Worm (Caenorhabditis elegans) whole organism, L1 larva: Measurements from ENCODE around the gene T22F7.3.

Experiments
- C16A3.4 ChIP-seq: fragments of 150-350 bp; optimal IDR thresholded peaks from 2 replicates; lab custom pipeline; 2014; ENCODE audit warnings: missing biosample characterization, missing genetic modification characterization
- Y116A8C.19 ChIP-seq: sonication (generic microtip); optimal IDR thresholded peaks from 2 replicates; lab custom pipeline; 2016; ENCODE audit warnings: missing compliant biosample characterization, missing genetic modification characterization, borderline replicate concordance
- aha-1 ChIP-seq: fragments of 150-350 bp; optimal IDR thresholded peaks from 2 replicates; lab custom pipeline; 2014; ENCODE audit warnings: missing biosample characterization, missing genetic modification characterization
- ama-1 ChIP-seq: fragments of 150-350 bp; optimal IDR thresholded peaks from 2 replicates; lab custom pipeline; 2014
- ceh-82 ChIP-seq, 3 experiments: fragments of 150-350 bp in 1 of 3; sonication (generic microtip) in 2 of 3; optimal IDR thresholded peaks; 2 replicates each; lab custom pipeline; 2014 to 2017; ENCODE audit warnings: missing biosample characterization in 3 of 3, missing genetic modification characterization in 3 of 3
- ceh-90 ChIP-seq: sonication (generic microtip); optimal IDR thresholded peaks from 2 replicates; lab custom pipeline; 2016; ENCODE audit warnings: missing genetic modification characterization, missing compliant biosample characterization
- dsc-1 ChIP-seq: sonication (generic microtip); optimal IDR thresholded peaks from 2 replicates; lab custom pipeline; 2016; ENCODE audit warnings: mild to moderate bottlenecking, missing genetic modification characterization, missing compliant biosample characterization
- efl-1 ChIP-seq, 4 experiments: fragments of 150-350 bp; optimal IDR thresholded peaks in 3 of 4; peaks in 1 of 4; 1 replicate in 1 of 4; 2 replicates in 3 of 4; lab custom pipeline; 2014; ENCODE audit warnings: missing biosample characterization in 2 of 4, missing genetic modification characterization in 2 of 4, missing genetic modification reagents in 2 of 4
- egl-13 ChIP-seq: sonication (generic microtip); optimal IDR thresholded peaks from 2 replicates; lab custom pipeline; 2016; ENCODE audit warnings: missing genotype, missing genetic modification reagents, missing genetic modification characterization, missing compliant biosample characterization
- ets-5 ChIP-seq: fragments of 200-800 bp; sonication (Bioruptor generic); IDR thresholded peaks from 2 replicates; pipeline ENCODE4 v1.3.6; 2022; ENCODE audit warnings: missing genetic modification characterization, missing compliant biosample characterization
- fkh-8 ChIP-seq: sonication (generic microtip); optimal IDR thresholded peaks from 2 replicates; lab custom pipeline; 2016; ENCODE audit warnings: mild to moderate bottlenecking, missing genetic modification characterization, missing compliant biosample characterization
- fos-1 ChIP-seq: fragments of 150-350 bp; optimal IDR thresholded peaks from 2 replicates; lab custom pipeline; 2014; ENCODE audit warnings: missing biosample characterization, missing genetic modification characterization
- hlh-17 ChIP-seq: fragments of 200-800 bp; sonication (Bioruptor generic); optimal IDR thresholded peaks from 2 replicates; lab custom pipeline; 2018; ENCODE audit warnings: missing genetic modification characterization, mild to moderate bottlenecking, missing compliant biosample characterization, moderate library complexity, borderline replicate concordance
- hlh-4 ChIP-seq: sonication (generic microtip); optimal IDR thresholded peaks from 2 replicates; lab custom pipeline; 2016; ENCODE audit warnings: mild to moderate bottlenecking, missing genetic modification characterization, missing compliant biosample characterization
- hpl-2 ChIP-seq: fragments of 150-350 bp; optimal IDR thresholded peaks from 2 replicates; lab custom pipeline; 2014; ENCODE audit warnings: missing biosample characterization, missing genetic modification reagents, missing genetic modification characterization
- irx-1 ChIP-seq: sonication (generic microtip); optimal IDR thresholded peaks from 2 replicates; lab custom pipeline; 2016; ENCODE audit warnings: missing genetic modification characterization, missing compliant biosample characterization
- jun-1 ChIP-seq: fragments of 150-350 bp; optimal IDR thresholded peaks from 2 replicates; lab custom pipeline; 2014; ENCODE audit warnings: missing biosample characterization, missing genetic modification reagents, missing genetic modification characterization
- lin-14 ChIP-seq: fragments of 200-800 bp; sonication (Bioruptor generic); optimal IDR thresholded peaks from 2 replicates; lab custom pipeline; 2018; ENCODE audit warnings: mild to moderate bottlenecking, missing genetic modification characterization, moderate library complexity, missing compliant biosample characterization
- lin-15B ChIP-seq: fragments of 150-350 bp; sonication (generic microtip); optimal IDR thresholded peaks from 3 replicates; lab custom pipeline; 2014; ENCODE audit warnings: missing biosample characterization, missing genetic modification characterization
- lin-35 ChIP-seq, 2 experiments: fragments of 150-350 bp; optimal IDR thresholded peaks; 2 replicates each; lab custom pipeline; 2014; ENCODE audit warnings: missing biosample characterization in 2 of 2, missing genetic modification characterization in 2 of 2, missing genetic modification reagents in 2 of 2
- lin-39 ChIP-seq: fragments of 150-350 bp; optimal IDR thresholded peaks from 2 replicates; lab custom pipeline; 2014; ENCODE audit warnings: missing biosample characterization, missing genetic modification reagents, missing genetic modification characterization
- lsy-2 ChIP-seq, 2 experiments: fragments of 150-350 bp; optimal IDR thresholded peaks; 2 replicates each; lab custom pipeline; 2014; ENCODE audit warnings: missing biosample characterization in 2 of 2, missing genetic modification characterization in 2 of 2
- nhr-11 ChIP-seq: fragments of 150-350 bp; optimal IDR thresholded peaks from 2 replicates; lab custom pipeline; 2014; ENCODE audit warnings: missing biosample characterization, missing genetic modification characterization
- nhr-12 ChIP-seq: sonication (generic microtip); optimal IDR thresholded peaks from 2 replicates; lab custom pipeline; 2017; ENCODE audit warnings: missing biosample characterization, missing genetic modification characterization
- nhr-20 ChIP-seq: sonication (generic microtip); optimal IDR thresholded peaks from 2 replicates; lab custom pipeline; 2016; ENCODE audit warnings: mild to moderate bottlenecking, missing genetic modification characterization, missing compliant biosample characterization
- nhr-237 ChIP-seq: fragments of 150-350 bp; optimal IDR thresholded peaks from 2 replicates; lab custom pipeline; 2014; ENCODE audit warnings: missing biosample characterization, missing genetic modification characterization
- nhr-28 ChIP-seq: fragments of 150-350 bp; optimal IDR thresholded peaks from 2 replicates; lab custom pipeline; 2014; ENCODE audit warnings: missing biosample characterization, missing genetic modification characterization
- nhr-47 ChIP-seq: sonication (generic microtip); optimal IDR thresholded peaks from 2 replicates; lab custom pipeline; 2016; ENCODE audit warnings: mild to moderate bottlenecking, missing genetic modification characterization, moderate library complexity, missing compliant biosample characterization
- nhr-71 ChIP-seq: sonication (generic microtip); optimal IDR thresholded peaks from 2 replicates; lab custom pipeline; 2016; ENCODE audit warnings: mild to moderate bottlenecking, missing genetic modification characterization, moderate library complexity, missing compliant biosample characterization
- nhr-77 ChIP-seq: fragments of 150-350 bp; optimal IDR thresholded peaks from 2 replicates; lab custom pipeline; 2014; ENCODE audit warnings: missing biosample characterization, missing genetic modification characterization
- nhr-85 ChIP-seq: sonication (generic microtip); peaks from one replicate; lab custom pipeline; 2016; ENCODE audit warnings: missing genetic modification characterization, inconsistent platforms, missing compliant biosample characterization
- nhr-90 ChIP-seq: sonication (generic microtip); optimal IDR thresholded peaks from 2 replicates; lab custom pipeline; 2016; ENCODE audit warnings: mild to moderate bottlenecking, missing genetic modification characterization, missing compliant biosample characterization; ENCODE audit not compliant: poor library complexity
- pax-3 ChIP-seq: fragments of 200-800 bp; sonication (Bioruptor generic); optimal IDR thresholded peaks from 2 replicates; lab custom pipeline; 2018; ENCODE audit warnings: mild to moderate bottlenecking, missing genetic modification characterization, moderate library complexity, missing compliant biosample characterization
- pqm-1 ChIP-seq: sonication (generic microtip); optimal IDR thresholded peaks from 3 replicates; lab custom pipeline; 2017; ENCODE audit warnings: missing biosample characterization, missing genetic modification characterization
- snpc-4 ChIP-seq: fragments of 150-350 bp; optimal IDR thresholded peaks from 2 replicates; lab custom pipeline; 2014; ENCODE audit warnings: missing biosample characterization, missing genetic modification characterization
- snu-23 ChIP-seq: sonication (generic microtip); optimal IDR thresholded peaks from 2 replicates; lab custom pipeline; 2016; ENCODE audit warnings: missing genetic modification characterization, missing compliant biosample characterization
- sptf-1 ChIP-seq: fragments of 150-350 bp; optimal IDR thresholded peaks from 2 replicates; lab custom pipeline; 2014; ENCODE audit warnings: missing biosample characterization, missing genetic modification characterization
- swsn-7 ChIP-seq: sonication (generic microtip); optimal IDR thresholded peaks from 2 replicates; lab custom pipeline; 2016; ENCODE audit warnings: missing genetic modification characterization, missing compliant biosample characterization
- tbx-2 ChIP-seq: sonication (generic microtip); optimal IDR thresholded peaks from 2 replicates; lab custom pipeline; 2016; ENCODE audit warnings: missing genetic modification characterization, missing compliant biosample characterization
- tlp-1 ChIP-seq: fragments of 150-350 bp; optimal IDR thresholded peaks from 2 replicates; lab custom pipeline; 2014; ENCODE audit warnings: missing biosample characterization, missing genetic modification characterization
- unc-130 ChIP-seq: fragments of 150-350 bp; optimal IDR thresholded peaks from 2 replicates; lab custom pipeline; 2017; ENCODE audit warnings: missing biosample characterization, missing genetic modification characterization, inconsistent platforms
- unc-62 ChIP-seq: fragments of 150-350 bp; optimal IDR thresholded peaks from 2 replicates; lab custom pipeline; 2014; ENCODE audit warnings: missing biosample characterization, missing genetic modification reagents, missing genetic modification characterization
- unc-86 ChIP-seq: sonication (generic microtip); optimal IDR thresholded peaks from 2 replicates; lab custom pipeline; 2016; ENCODE audit warnings: missing genetic modification characterization, missing compliant biosample characterization
- unc-98 ChIP-seq: fragments of 200-800 bp; sonication (Bioruptor generic); IDR thresholded peaks from 2 replicates; pipeline ENCODE4 v1.3.6; 2022; ENCODE audit warnings: missing genetic modification characterization, missing compliant biosample characterization
- vab-15 ChIP-seq: sonication (generic microtip); optimal IDR thresholded peaks from 2 replicates; lab custom pipeline; 2017; ENCODE audit warnings: missing genotype, mild to moderate bottlenecking, missing genetic modification characterization, missing compliant biosample characterization
- ztf-11 ChIP-seq, 2 experiments: sonication (generic microtip); optimal IDR thresholded peaks; 2 replicates each; lab custom pipeline; 2016 to 2017; ENCODE audit warnings: missing genetic modification characterization in 2 of 2, missing biosample characterization in 1 of 2, missing compliant biosample characterization in 1 of 2

The T22F7.3 gene

ce11 chrIII:541766-542165 lies 17.9 kb upstream of the T22F7.3 start, which contains the start of gene T22F7.1:
T22F7.1 (plus strand) TSS chrIII:542066.
- TF ChIP-seq C16A3.4 (tag; lab: Kevin White, UChicago): no peak
- TF ChIP-seq tlp-1 (tag; lab: Kevin White, UChicago): no peak
- TF ChIP-seq nhr-47 (tag; lab: Kevin White, UChicago): no peak
- TF ChIP-seq nhr-77: no peak
- TF ChIP-seq lin-14 (GFP tag; lab: Kevin White, UChicago): no peak
- TF ChIP-seq ceh-82 (tag; optimal IDR thresholded peaks at IDR 0.05; lab: Kevin White, UChicago): no peak
- TF ChIP-seq hpl-2 (GFP tag; lab: Kevin White, UChicago): no peak
- TF ChIP-seq vab-15 (tag; lab: Kevin White, UChicago): no peak
- TF ChIP-seq sptf-1 (tag; lab: Kevin White, UChicago): no peak
- TF ChIP-seq unc-130: no peak

DNA sequence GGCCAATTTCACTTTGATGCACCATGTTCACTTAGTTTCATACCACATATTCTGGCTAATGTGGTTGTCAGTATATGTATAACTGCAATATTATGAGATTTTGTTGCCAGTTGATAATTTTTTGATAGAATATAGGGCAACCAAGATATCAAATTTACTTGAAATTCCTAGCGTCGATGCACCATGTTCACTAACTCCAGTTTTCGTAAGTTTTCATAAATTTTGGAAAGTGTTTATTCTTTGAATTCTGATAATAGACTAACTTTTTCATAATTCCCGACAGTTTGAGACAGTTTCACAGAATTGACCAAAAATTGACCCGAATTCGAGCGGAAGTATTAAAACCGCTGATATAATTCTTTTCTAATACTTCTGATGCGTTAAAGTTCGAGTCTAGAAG lies 13.2 kb upstream of the T22F7.3 start:
- TF ChIP-seq unc-62 (GFP tag; lab: Kevin White, UChicago) (no peak), pqm-1 (tag; lab: Kevin White, UChicago) (no peak), ama-1 (no peak), nhr-90 (tag; lab: Kevin White, UChicago) (no peak), hlh-17 (GFP tag; lab: Kevin White, UChicago) (no peak), ceh-90 (tag; lab: Kevin White, UChicago) (no peak), nhr-11 (no peak)
- TF ChIP-seq, all 84 proteins: peak for 0

DNA sequence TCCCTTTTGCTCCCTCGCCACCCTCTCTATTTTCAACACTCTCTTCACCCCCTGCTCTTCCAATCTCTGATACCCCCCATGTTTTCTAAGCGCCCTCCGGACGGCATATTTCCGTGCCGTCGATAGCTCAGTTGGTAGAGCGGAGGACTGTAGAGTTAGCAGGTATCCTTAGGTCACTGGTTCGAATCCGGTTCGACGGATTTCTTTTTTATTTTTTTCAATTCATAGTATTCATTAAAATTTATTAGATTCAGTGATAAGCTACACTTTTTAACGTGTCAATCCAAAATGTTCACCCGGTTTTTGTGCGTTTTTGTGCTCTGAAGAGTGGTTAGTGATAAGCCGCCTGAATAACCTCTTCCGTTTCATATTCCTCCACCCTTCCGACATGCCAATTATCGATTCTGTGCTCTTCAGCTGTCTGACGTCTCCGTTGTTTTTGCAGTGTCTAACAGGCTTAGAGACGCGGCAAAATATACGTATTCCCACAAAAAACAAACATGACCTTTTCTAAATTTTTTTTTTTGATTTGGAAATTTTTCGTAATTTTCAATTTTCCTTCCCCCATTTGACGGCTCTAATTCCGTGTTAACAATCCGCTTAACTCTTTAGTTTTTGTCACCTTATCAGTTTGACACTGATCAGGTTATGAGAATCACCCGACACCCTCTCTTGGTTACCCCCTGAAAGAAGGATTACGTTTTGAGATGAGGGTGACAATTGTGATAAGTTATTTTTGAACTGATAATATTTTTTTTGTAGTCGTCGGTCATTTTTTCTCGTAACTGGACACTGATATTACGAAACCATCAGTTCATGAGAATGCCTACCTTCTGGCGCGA lies 11.6 kb upstream of the T22F7.3 start:
- TF ChIP-seq lin-15B (tag; lab: Kevin White, UChicago) (no peak), lsy-2 (tag; optimal IDR thresholded peaks at IDR 0.05; lab: Kevin White, UChicago) (peak; percentile 32 to 57), nhr-237 (tag; lab: Kevin White, UChicago) (no peak), dsc-1 (tag; lab: Kevin White, UChicago) (peak; percentile 76), swsn-7 (tag; lab: Kevin White, UChicago) (peak; percentile 59), aha-1 (tag; lab: Kevin White, UChicago) (no peak), unc-86 (tag; lab: Kevin White, UChicago) (peak; percentile 46), ets-5 (GFP tag; lab: Robert Waterston, UW) (no peak), unc-130 (peak; percentile 6), C16A3.4 (tag; lab: Kevin White, UChicago) (no peak), irx-1 (no peak), unc-98 (GFP tag; lab: Robert Waterston, UW) (no peak), nhr-47 (tag; lab: Kevin White, UChicago) (peak; percentile 75), jun-1 (no peak), ama-1 (no peak), egl-13 (peak; percentile 56), pax-3 (peak; percentile 14), hlh-17 (GFP tag; lab: Kevin White, UChicago) (no peak), pqm-1 (tag; lab: Kevin White, UChicago) (no peak), lin-35 (GFP tag; optimal IDR thresholded peaks at IDR 0.05; lab: Kevin White, UChicago) (peak; percentile 2 to 32), snpc-4 (tag; lab: Kevin White, UChicago) (no peak), ztf-11 (tag; optimal IDR thresholded peaks at IDR 0.05; lab: Kevin White, UChicago) (peak in 1 of 2 experiments; percentile 5), ceh-82 (tag; optimal IDR thresholded peaks at IDR 0.05; lab: Kevin White, UChicago) (no peak), nhr-85 (tag; lab: Kevin White, UChicago) (peak; percentile 79), nhr-71 (tag; lab: Kevin White, UChicago) (peak; percentile 62), fkh-8 (tag; lab: Kevin White, UChicago) (no peak), snu-23 (GFP tag; lab: Kevin White, UChicago) (peak; percentile 66), Y116A8C.19 (tag; lab: Kevin White, UChicago) (no peak), unc-62 (GFP tag; lab: Kevin White, UChicago) (no peak), hlh-4 (tag; lab: Kevin White, UChicago) (no peak), nhr-28 (tag; lab: Kevin White, UChicago) (no peak), lin-39 (tag; lab: Kevin White, UChicago) (no peak), tbx-2 (tag; lab: Kevin White, UChicago) (peak; percentile 39), fos-1 (tag; lab: Kevin White, UChicago) (peak; percentile 8), nhr-20 (tag; lab: Kevin White, UChicago) (peak; percentile 58), lin-14 (GFP tag; lab: Kevin White, UChicago) (no peak), nhr-12 (tag; lab: Kevin White, UChicago) (no peak), efl-1 (optimal IDR thresholded peaks at IDR 0.05; lab: Kevin White, UChicago) (peak; percentile 14 to 16), efl-1 (GFP tag; optimal IDR thresholded peaks at IDR 0.05 in 1 of 2; lab: Kevin White, UChicago) (peak in 1 of 2 experiments; percentile 92)
